Fruit fly (Drosophila melanogaster) whole organism, prepupa: ENCODE data around the gene Pex10.

ENCODE experiments used
- CG3032 ChIP-seq: fragments of 200-800 bp; optimal IDR thresholded peaks from 2 replicates; lab custom pipeline; 2019; ENCODE audit warnings: missing biosample characterization, mild to moderate bottlenecking, missing genetic modification characterization, moderate library complexity
- CG6163 ChIP-seq: fragments of 200-800 bp; sonication (Bioruptor generic); IDR thresholded peaks from 3 replicates; pipeline ENCODE4 v1.3.6; 2022; ENCODE audit warnings: missing biosample characterization, missing genetic modification characterization
- CG6808 ChIP-seq: fragments of 200-800 bp; sonication (Bioruptor generic); optimal IDR thresholded peaks from 3 replicates; lab custom pipeline; 2017; ENCODE audit warnings: missing biosample characterization, missing genetic modification characterization, mild to moderate bottlenecking, moderate library complexity, missing genetic modification reagents
- Sox102F ChIP-seq: fragments of 200-800 bp; sonication (Bioruptor generic); optimal IDR thresholded peaks from 2 replicates; lab custom pipeline; 2016; ENCODE audit warnings: missing biosample characterization, mild to moderate bottlenecking, missing genetic modification characterization

DNA sequence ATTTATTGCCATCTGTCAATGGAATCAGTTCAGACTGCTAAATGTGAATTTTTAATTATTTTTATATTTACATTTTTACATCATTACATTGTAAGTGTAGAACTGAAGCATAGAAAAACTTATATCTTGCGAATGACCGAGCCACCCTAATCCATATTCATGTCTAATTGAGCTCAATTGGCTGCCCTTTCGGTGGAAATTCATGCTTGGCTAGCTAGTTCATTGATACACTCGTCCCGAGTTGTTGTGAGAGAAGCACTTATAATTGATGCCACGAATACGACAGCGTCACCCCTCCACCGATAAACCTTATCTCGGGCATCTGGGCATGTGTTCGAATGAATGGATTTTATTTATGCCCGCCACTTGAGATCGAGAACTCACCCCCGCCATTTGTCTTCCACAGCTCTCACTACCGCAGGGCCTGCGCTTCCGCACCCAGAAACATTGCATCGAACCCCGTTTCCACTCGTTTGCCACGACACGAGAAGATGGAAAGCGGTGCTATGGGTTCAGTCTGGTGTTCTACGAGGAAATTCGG, 19.6 kb upstream of the Pex10 start:
- TF ChIP-seq CG3032 (tag; lab: Kevin White, UChicago) (no peak), CG6808 (GFP tag; lab: Kevin White, UChicago) (no peak), Sox102F (GFP tag; lab: Kevin White, UChicago) (no peak), CG6163 (GFP tag; lab: Robert Waterston, UW) (no peak)
